Worm (Caenorhabditis elegans) whole organism, L4/young adult: Measurements from ENCODE around the gene Y51B9A.6.
A peak's percentile ranks its signal among the peaks of the same experiment; 100 is the strongest.

Experiments used
- W03F9.2 ChIP-seq: fragments of 150-350 bp; optimal IDR thresholded peaks from 2 replicates; lab custom pipeline; 2014; ENCODE audit warnings: missing biosample characterization, missing genetic modification characterization
- dao-5 ChIP-seq: sonication (generic microtip); optimal IDR thresholded peaks from 2 replicates; lab custom pipeline; 2016; ENCODE audit warnings: missing genotype, missing genetic modification characterization, moderate library complexity, missing compliant biosample characterization
- him-1 ChIP-seq: sonication (generic microtip); optimal IDR thresholded peaks from 2 replicates; lab custom pipeline; 2016; ENCODE audit warnings: missing genotype, missing genetic modification reagents, missing genetic modification characterization, missing compliant biosample characterization

Gene Y51B9A.6

ce11 chrII:9418843-9419532 is 16.0 kb upstream of the Y51B9A.6 start:
- no peak for TF ChIP-seq him-1
- no peak for TF ChIP-seq W03F9.2 (tag; lab: Kevin White, UChicago)
- TF ChIP-seq dao-5 (tag; lab: Kevin White, UChicago): no peak

ce11 chrII:9418065-9418567 is 15.1 kb upstream of the Y51B9A.6 start, which contains the start of the genes M176.4 and M176.16:
TSS of gene M176.4 (plus strand) at chrII:9418365.
TSS of gene M176.16 (plus strand) at chrII:9418517.
- no peak for TF ChIP-seq W03F9.2 (tag; lab: Kevin White, UChicago)
- no peak for TF ChIP-seq him-1
- TF ChIP-seq dao-5 (tag; lab: Kevin White, UChicago): no peak

- TF ChIP-seq W03F9.2 (tag; lab: Kevin White, UChicago) (peak; percentile 81), him-1 (no peak)
Observed at ce11 chrII:9416381-9417276, 13.6 kb upstream of the Y51B9A.6 start, which contains the start of the genes gss-1 and chch-3. TSS of gene gss-1 (minus strand) at chrII:9416431. TSS of gene chch-3 (plus strand) at chrII:9417013.

- TF ChIP-seq dao-5 (tag; lab: Kevin White, UChicago): no peak
Observed at ce11 chrII:9412086-9412608, 9.2 kb upstream of the Y51B9A.6 start, which contains the start of gene arrd-3. TSS of gene arrd-3 (plus strand) at chrII:9412558.

- no peak for TF ChIP-seq dao-5 (tag; lab: Kevin White, UChicago)
- TF ChIP-seq W03F9.2 (tag; lab: Kevin White, UChicago): no peak
- no peak for TF ChIP-seq him-1
Observed at ce11 chrII:9411497-9411896, 8.5 kb upstream of the Y51B9A.6 start, which contains the start of gene M176.9. TSS of gene M176.9 (minus strand) at chrII:9411597.

ce11 chrII:9407469-9407868 is 4.5 kb upstream of the Y51B9A.6 start, which contains the start of gene arrd-2:
TSS of gene arrd-2 (plus strand) at chrII:9407769.
- TF ChIP-seq dao-5 (tag; lab: Kevin White, UChicago) (no peak), him-1 (no peak), W03F9.2 (tag; lab: Kevin White, UChicago) (no peak)

- TF ChIP-seq dao-5 (tag; lab: Kevin White, UChicago) (no peak), him-1 (no peak), W03F9.2 (tag; lab: Kevin White, UChicago) (no peak)
Observed at ce11 chrII:9407020-9407419, 4.0 kb upstream of the Y51B9A.6 start, which contains the start of gene mpz-6. TSS of gene mpz-6 (minus strand) at chrII:9407120.

- TF ChIP-seq him-1 (no peak), dao-5 (tag; lab: Kevin White, UChicago) (no peak), W03F9.2 (tag; lab: Kevin White, UChicago) (no peak)
Observed at ce11 chrII:9403846-9404245, 859 bp upstream of the Y51B9A.6 start, which contains the start of gene Y51B9A.5. TSS of gene Y51B9A.5 (plus strand) at chrII:9404146.

- TF ChIP-seq dao-5 (tag; lab: Kevin White, UChicago) (no peak), W03F9.2 (tag; lab: Kevin White, UChicago) (no peak), him-1 (no peak)
Observed at ce11 chrII:9399746-9400145, 3.2 kb downstream of the Y51B9A.6 start, which contains the start of gene Y51B9A.7. TSS of gene Y51B9A.7 (plus strand) at chrII:9400046.

- no peak for TF ChIP-seq him-1
- TF ChIP-seq dao-5 (tag; lab: Kevin White, UChicago): no peak
- no peak for TF ChIP-seq W03F9.2 (tag; lab: Kevin White, UChicago)
Observed at ce11 chrII:9398370-9398901, 4.6 kb downstream of the Y51B9A.6 start, which contains the start of the genes Y51B9A.14 and Y51B9A.8. TSS of gene Y51B9A.14 (minus strand) at chrII:9398470. TSS of gene Y51B9A.8 (plus strand) at chrII:9398851.

- TF ChIP-seq him-1: no peak
- no peak for TF ChIP-seq dao-5 (tag; lab: Kevin White, UChicago)
- TF ChIP-seq W03F9.2 (tag; lab: Kevin White, UChicago): no peak
Observed at ce11 chrII:9397496-9397895, 5.5 kb downstream of the Y51B9A.6 start, which contains the start of gene Y51B9A.9. TSS of gene Y51B9A.9 (minus strand) at chrII:9397596.

ce11 chrII:9392724-9393123 is 10.3 kb downstream of the Y51B9A.6 start, which contains the start of gene lido-17:
TSS of gene lido-17 (minus strand) at chrII:9392824.
- no peak for TF ChIP-seq him-1
- no peak for TF ChIP-seq dao-5 (tag; lab: Kevin White, UChicago)
- TF ChIP-seq W03F9.2 (tag; lab: Kevin White, UChicago): no peak

- TF ChIP-seq dao-5 (tag; lab: Kevin White, UChicago) (no peak), W03F9.2 (tag; lab: Kevin White, UChicago) (no peak), him-1 (no peak)
Observed at ce11 chrII:9385241-9385640, 17.7 kb downstream of the Y51B9A.6 start, which contains the start of gene C06C3.7. TSS of gene C06C3.7 (plus strand) at chrII:9385541.
